Fruit fly (Drosophila melanogaster) whole organism, embryonic: ENCODE results near the gene CG12289.

ENCODE experiments used
- CG11398 ChIP-seq: fragments of 200-800 bp; sonication (Bioruptor generic); optimal IDR thresholded peaks from 2 replicates; lab custom pipeline; 2016; ENCODE audit warnings: missing biosample characterization, missing genetic modification characterization
- CG11504 ChIP-seq: fragments of 200-800 bp; sonication (Bioruptor generic); optimal IDR thresholded peaks from 3 replicates; lab custom pipeline; 2019; ENCODE audit warnings: missing biosample characterization, mild to moderate bottlenecking, missing genetic modification characterization, moderate library complexity
- CG15479 ChIP-seq: fragments of 200-800 bp; sonication (Bioruptor generic); optimal IDR thresholded peaks from 3 replicates; lab custom pipeline; 2019; ENCODE audit warnings: missing biosample characterization, mild to moderate bottlenecking, missing genetic modification characterization, moderate library complexity
- CG16815 ChIP-seq: fragments of 200-800 bp; sonication (Bioruptor generic); optimal IDR thresholded peaks from 3 replicates; lab custom pipeline; 2017; ENCODE audit warnings: missing biosample characterization, mild to moderate bottlenecking, missing genetic modification characterization
- CG18619 ChIP-seq: fragments of 200-800 bp; sonication (Bioruptor generic); optimal IDR thresholded peaks from 3 replicates; lab custom pipeline; 2017; ENCODE audit warnings: missing biosample characterization, mild to moderate bottlenecking, missing genetic modification characterization
- CG2120 ChIP-seq: fragments of 200-800 bp; sonication (Bioruptor generic); optimal IDR thresholded peaks from 3 replicates; lab custom pipeline; 2016; ENCODE audit warnings: missing biosample characterization, missing genetic modification characterization
- CG2202 ChIP-seq: fragments of 200-800 bp; sonication (Bioruptor generic); optimal IDR thresholded peaks from 2 replicates; lab custom pipeline; 2018; ENCODE audit warnings: missing biosample characterization, mild to moderate bottlenecking, missing genetic modification characterization
- CG32772 ChIP-seq: fragments of 200-800 bp; sonication (Bioruptor generic); IDR thresholded peaks from 2 replicates; pipeline ENCODE4 v1.3.6; 2022; ENCODE audit warnings: missing biosample characterization, missing genetic modification characterization
- CG34422 ChIP-seq: fragments of 200-800 bp; sonication (Bioruptor generic); IDR thresholded peaks from 3 replicates; pipeline ENCODE4 v1.3.6; 2022; ENCODE audit warnings: missing biosample characterization, missing genetic modification characterization
- CG4730 ChIP-seq: fragments of 200-800 bp; sonication (Bioruptor generic); IDR thresholded peaks from 2 replicates; pipeline ENCODE4 v1.3.6; 2022; ENCODE audit warnings: missing biosample characterization, missing genetic modification characterization
- CG6791 ChIP-seq: fragments of 200-800 bp; sonication (Bioruptor generic); IDR thresholded peaks from 3 replicates; pipeline ENCODE4 v1.3.6; 2022; ENCODE audit warnings: missing biosample characterization, missing genetic modification characterization; ENCODE audit not compliant: partially characterized antibody
- CG7556 ChIP-seq: fragments of 200-800 bp; sonication (Bioruptor generic); optimal IDR thresholded peaks from 2 replicates; lab custom pipeline; 2017; ENCODE audit warnings: missing biosample characterization, mild to moderate bottlenecking, missing genetic modification characterization
- Fer2 ChIP-seq: fragments of 200-800 bp; sonication (Bioruptor generic); optimal IDR thresholded peaks from 2 replicates; lab custom pipeline; 2018; ENCODE audit warnings: missing biosample characterization, mild to moderate bottlenecking, missing genetic modification characterization, moderate library complexity
- H15 ChIP-seq: fragments of 200-800 bp; sonication (Bioruptor generic); IDR thresholded peaks from 3 replicates; pipeline ENCODE4 v1.3.6; 2022; ENCODE audit warnings: missing biosample characterization, missing genetic modification characterization
- Hey ChIP-seq: fragments of 200-800 bp; sonication (Bioruptor generic); optimal IDR thresholded peaks from 3 replicates; lab custom pipeline; 2018; ENCODE audit warnings: missing biosample characterization, mild to moderate bottlenecking, missing genetic modification characterization
- Hsf ChIP-seq: fragments of 200-800 bp; sonication (Bioruptor generic); optimal IDR thresholded peaks from 3 replicates; lab custom pipeline; 2016; ENCODE audit warnings: missing biosample characterization, missing genetic modification characterization
- Med ChIP-seq: fragments of 200-800 bp; sonication (Bioruptor generic); peaks from one replicate; lab custom pipeline; 2016; ENCODE audit warnings: missing biosample characterization, missing genetic modification characterization, mild to moderate bottlenecking, inconsistent platforms, moderate library complexity
- NC2β ChIP-seq: fragments of 200-800 bp; sonication (Bioruptor generic); optimal IDR thresholded peaks from 2 replicates; lab custom pipeline; 2016; ENCODE audit warnings: missing biosample characterization, missing genetic modification characterization
- Pdp1 ChIP-seq, 2 experiments: fragments of 200-800 bp; sonication (Bioruptor generic); optimal IDR thresholded peaks; 3 replicates each; lab custom pipeline; 2016; ENCODE audit warnings: missing biosample characterization in 2 of 2, missing genetic modification characterization in 2 of 2, mild to moderate bottlenecking in 1 of 2, moderate library complexity in 1 of 2
- Sry-β ChIP-seq: fragments of 200-800 bp; sonication (Bioruptor generic); optimal IDR thresholded peaks from 2 replicates; lab custom pipeline; 2018; ENCODE audit warnings: missing biosample characterization, mild to moderate bottlenecking, missing genetic modification characterization, moderate library complexity
- ap ChIP-seq: fragments of 200-800 bp; sonication (Bioruptor generic); IDR thresholded peaks from 2 replicates; pipeline ENCODE4 v1.3.6; 2022; ENCODE audit warnings: missing biosample characterization, missing genetic modification characterization
- ash1 ChIP-seq: fragments of 200-800 bp; sonication (Bioruptor generic); optimal IDR thresholded peaks from 2 replicates; lab custom pipeline; 2018; ENCODE audit warnings: missing biosample characterization, mild to moderate bottlenecking, missing genetic modification characterization
- bsh ChIP-seq, 2 experiments: fragments of 200-800 bp; sonication (Bioruptor generic); optimal IDR thresholded peaks; 2 replicates each; lab custom pipeline; 2017 to 2018; ENCODE audit warnings: mild to moderate bottlenecking in 2 of 2, missing biosample characterization in 2 of 2, missing genetic modification characterization in 2 of 2, moderate library complexity in 1 of 2
- caup ChIP-seq: fragments of 200-800 bp; sonication (Bioruptor generic); optimal IDR thresholded peaks from 3 replicates; lab custom pipeline; 2017; ENCODE audit warnings: missing biosample characterization, mild to moderate bottlenecking, missing genetic modification characterization, moderate library complexity; ENCODE audit not compliant: severe bottlenecking
- chinmo ChIP-seq: fragments of 200-800 bp; sonication (Bioruptor generic); IDR thresholded peaks from 4 replicates; pipeline ENCODE4 v1.3.6; 2022; ENCODE audit warnings: missing biosample characterization, missing genetic modification characterization; ENCODE audit not compliant: partially characterized antibody
- chm ChIP-seq: fragments of 200-800 bp; sonication (Bioruptor generic); IDR thresholded peaks from 2 replicates; pipeline ENCODE4 v1.3.6; 2022; ENCODE audit warnings: missing biosample characterization, missing genetic modification characterization
- ci ChIP-seq: fragments of 200-800 bp; sonication (Bioruptor generic); IDR thresholded peaks from 3 replicates; pipeline ENCODE4 v1.3.6; 2022; ENCODE audit warnings: missing biosample characterization, missing genetic modification characterization
- dysf ChIP-seq: fragments of 200-800 bp; sonication (Bioruptor generic); IDR thresholded peaks from 3 replicates; pipeline ENCODE4 v1.3.6; 2022; ENCODE audit warnings: missing biosample characterization, missing genetic modification characterization
- gem ChIP-seq: fragments of 200-800 bp; sonication (Bioruptor generic); optimal IDR thresholded peaks from 2 replicates; lab custom pipeline; 2019; ENCODE audit warnings: missing biosample characterization, mild to moderate bottlenecking, missing genetic modification characterization, moderate library complexity
- grn ChIP-seq: fragments of 200-800 bp; sonication (Bioruptor generic); optimal IDR thresholded peaks from 3 replicates; lab custom pipeline; 2017; ENCODE audit warnings: missing biosample characterization, missing genetic modification characterization
- kay ChIP-seq: fragments of 200-800 bp; sonication (Bioruptor generic); optimal IDR thresholded peaks from 2 replicates; lab custom pipeline; 2016; ENCODE audit warnings: missing biosample characterization, missing genetic modification characterization
- lov ChIP-seq, 2 experiments: fragments of 200-800 bp in 1 of 2; fragments of >200 bp in 1 of 2; sonication (Bioruptor generic) in 1 of 2; IDR thresholded peaks in 1 of 2; optimal IDR thresholded peaks in 1 of 2; 2 replicates in 1 of 2; 3 replicates in 1 of 2; pipeline versions ENCODE4 v1.3.6 to Lab custom; 2017 to 2022; ENCODE audit warnings: missing biosample characterization in 1 of 2, missing genetic modification characterization in 1 of 2
- mam ChIP-seq: fragments of 200-800 bp; sonication (Bioruptor generic); optimal IDR thresholded peaks from 3 replicates; lab custom pipeline; 2016; ENCODE audit warnings: missing biosample characterization, missing genetic modification characterization
- mirr ChIP-seq: fragments of 200-800 bp; sonication (Bioruptor generic); optimal IDR thresholded peaks from 3 replicates; lab custom pipeline; 2018; ENCODE audit warnings: missing biosample characterization, mild to moderate bottlenecking, missing genetic modification characterization
- mld ChIP-seq: fragments of 200-800 bp; sonication (Bioruptor generic); IDR thresholded peaks from 3 replicates; pipeline ENCODE4 v1.3.6; 2022; ENCODE audit warnings: missing biosample characterization, missing genetic modification characterization; ENCODE audit not compliant: partially characterized antibody
- nerfin-2 ChIP-seq: fragments of 200-800 bp; sonication (Bioruptor generic); IDR thresholded peaks from 2 replicates; pipeline ENCODE4 v1.3.6; 2022; ENCODE audit warnings: missing biosample characterization, missing genetic modification characterization; ENCODE audit not compliant: partially characterized antibody
- p53 ChIP-seq: fragments of 200-800 bp; sonication (Bioruptor generic); optimal IDR thresholded peaks from 2 replicates; lab custom pipeline; 2016; ENCODE audit warnings: missing biosample characterization, missing genetic modification characterization
- prd ChIP-seq, 3 experiments: fragments of >200 bp in 2 of 3; fragments of 200-800 bp in 1 of 3; sonication (Bioruptor generic) in 1 of 3; optimal IDR thresholded peaks in 2 of 3; IDR thresholded peaks in 1 of 3; 2 replicates in 2 of 3; 3 replicates in 1 of 3; pipeline versions ENCODE4 v1.3.6 to Lab custom; 2017 to 2022; ENCODE audit warnings: missing biosample characterization in 1 of 3, missing genetic modification characterization in 1 of 3
- schlank ChIP-seq: fragments of 200-800 bp; sonication (Bioruptor generic); optimal IDR thresholded peaks from 2 replicates; lab custom pipeline; 2018; ENCODE audit warnings: missing biosample characterization, mild to moderate bottlenecking, missing genetic modification characterization
- sens ChIP-seq: fragments of 200-800 bp; sonication (Bioruptor generic); peaks from one replicate; lab custom pipeline; 2016; ENCODE audit warnings: missing biosample characterization, missing genetic modification characterization
- tna ChIP-seq: fragments of 200-800 bp; sonication (Bioruptor generic); IDR thresholded peaks from 2 replicates; pipeline ENCODE4 v1.3.6; 2022; ENCODE audit warnings: missing biosample characterization, missing genetic modification characterization; ENCODE audit not compliant: partially characterized antibody
- zfh1 ChIP-seq: fragments of 200-800 bp; sonication (Bioruptor generic); IDR thresholded peaks from 3 replicates; pipeline ENCODE4 v1.3.6; 2022; ENCODE audit warnings: missing biosample characterization, missing genetic modification characterization

CG12289 gene

dm6 chr3L:11491222-11491873 lies 33.1 kb upstream of the CG12289 start (continued):
- TF ChIP-seq CG6791 (GFP tag; lab: Robert Waterston, UW) = no peak
- no peak for TF ChIP-seq Fer2
- peak; percentile 43 for TF ChIP-seq Hsf (GFP tag; lab: Kevin White, UChicago)
- TF ChIP-seq dysf = peak; percentile 80
- no peak for TF ChIP-seq prd (optimal IDR thresholded peaks at IDR 0.05; lab: Kevin White, UChicago)
- peak; percentile 85 for TF ChIP-seq prd (GFP tag; IDR thresholded peaks at IDR 0.05; lab: Robert Waterston, UW)
- TF ChIP-seq Hey (tag; lab: Kevin White, UChicago) = no peak
- TF ChIP-seq CG18619 (GFP tag; lab: Kevin White, UChicago) = peak; percentile 49
- TF ChIP-seq CG4730 (GFP tag; lab: Robert Waterston, UW) = peak; percentile 58
- TF ChIP-seq bsh (GFP tag; optimal IDR thresholded peaks at IDR 0.05; lab: Kevin White, UChicago) = peak in 1 of 2 experiments; percentile 65
- TF ChIP-seq mirr = peak; percentile 31
- TF ChIP-seq CG34422 (GFP tag; lab: Robert Waterston, UW) = peak; percentile 71; the same call in 2 of the 3 replicates
- TF ChIP-seq CG16815 = peak; percentile 34
- no peak for TF ChIP-seq Sry-β
- no peak for TF ChIP-seq mld (GFP tag; lab: Robert Waterston, UW)
- TF ChIP-seq CG2120 = peak; percentile 85
- peak; percentile 77 for TF ChIP-seq gem (tag; lab: Kevin White, UChicago)
- TF ChIP-seq ap (GFP tag; lab: Robert Waterston, UW) = peak; percentile 59
- peak; percentile 8 for TF ChIP-seq schlank (tag; lab: Kevin White, UChicago)
- TF ChIP-seq mam = peak; percentile 65
- TF ChIP-seq zfh1 (GFP tag; lab: Robert Waterston, UW) = peak; percentile 67; the same call in 2 of the 3 replicates
- TF ChIP-seq kay (GFP tag; lab: Kevin White, UChicago) = no peak

dm6 chr3L:11490539-11490938 lies 32.3 kb upstream of the CG12289 start:
- TF ChIP-seq CG2202 (tag; lab: Kevin White, UChicago) = no peak
- TF ChIP-seq grn (GFP tag; lab: Kevin White, UChicago) = peak; percentile 55
- peak; percentile 24 for TF ChIP-seq sens (GFP tag; lab: Kevin White, UChicago)

dm6 chr3L:11489489-11489888 lies 31.2 kb upstream of the CG12289 start:
- TF ChIP-seq nerfin-2 (no peak), tna (GFP tag; lab: Robert Waterston, UW) (0 out of 2 replicates have a peak, but pooled peaks have one; percentile 26), ci (GFP tag; lab: Robert Waterston, UW) (0 out of 3 replicates have a peak, but pooled peaks have one; percentile 18), caup (GFP tag; lab: Kevin White, UChicago) (no peak), CG7556 (GFP tag; lab: Kevin White, UChicago) (no peak), CG32772 (GFP tag; lab: Robert Waterston, UW) (no peak), CG15479 (GFP tag; lab: Kevin White, UChicago) (peak; percentile 35), H15 (GFP tag; lab: Robert Waterston, UW) (0 out of 3 replicates have a peak, but pooled peaks have one; percentile 20), lov (optimal IDR thresholded peaks at IDR 0.05; lab: Kevin White, UChicago) (no peak), lov (GFP tag; IDR thresholded peaks at IDR 0.05; lab: Robert Waterston, UW) (0 out of 3 replicates have a peak, but pooled peaks have one; percentile 66), Pdp1 (GFP tag; optimal IDR thresholded peaks at IDR 0.05; lab: Kevin White, UChicago) (peak in 1 of 2 experiments; percentile 24), ash1 (peak; percentile 2), p53 (GFP tag; lab: Kevin White, UChicago) (peak; percentile 85), CG11504 (tag; lab: Kevin White, UChicago) (no peak), chm (GFP tag; lab: Robert Waterston, UW) (peak; percentile 74; the same call in 1 of the 2 replicates), NC2β (GFP tag; lab: Kevin White, UChicago) (no peak), CG11398 (GFP tag; lab: Kevin White, UChicago) (peak; percentile 1), Med (GFP tag; lab: Kevin White, UChicago) (peak; percentile 65), chinmo (GFP tag; lab: Robert Waterston, UW) (no peak)
